Fruit fly (Drosophila melanogaster): ENCODE data around the gene CG17732.
A peak's percentile ranks its signal among the peaks of the same experiment; 100 is the strongest.

Gene CG17732

dm6 chr3L:19961805-19962204, 19.7 kb upstream of the CG17732 start:
- TF ChIP-seq jim (GFP tag; optimal IDR thresholded peaks at IDR 0.05): no peak
- TF ChIP-seq Hnf4 (GFP tag; optimal IDR thresholded peaks at IDR 0.05): no peak
- TF ChIP-seq rgr (GFP tag; optimal IDR thresholded peaks at IDR 0.05): peak; percentile 7
- TF ChIP-seq dsf (GFP tag; optimal IDR thresholded peaks at IDR 0.05; ENCODE audit: borderline replicate concordance): no peak

dm6 chr3L:19968725-19969598, 12.5 kb upstream of the CG17732 start:
- TF ChIP-seq CrebA (GFP tag; optimal IDR thresholded peaks at IDR 0.05; ENCODE audit: borderline replicate concordance) (no peak), fru (GFP tag; optimal IDR thresholded peaks at IDR 0.05) (no peak), dsf (GFP tag; optimal IDR thresholded peaks at IDR 0.05; ENCODE audit: borderline replicate concordance) (no peak), GATAd (GFP tag; optimal IDR thresholded peaks at IDR 0.05) (no peak), dl (GFP tag; optimal IDR thresholded peaks at IDR 0.05; ENCODE audit: insufficient read depth in 1 of 2, partially characterized antibody in 2 of 2) (no peak), Hnf4 (GFP tag; optimal IDR thresholded peaks at IDR 0.05) (no peak), sv (GFP tag; optimal IDR thresholded peaks at IDR 0.05) (no peak), Hr83 (GFP tag; optimal IDR thresholded peaks at IDR 0.05; ENCODE audit: poor library complexity, severe bottlenecking) (no peak), tai (GFP tag; optimal IDR thresholded peaks at IDR 0.05) (no peak), lola (GFP tag; optimal IDR thresholded peaks at IDR 0.05) (no peak), psq (GFP tag; optimal IDR thresholded peaks at IDR 0.05) (no peak), N (GFP tag; optimal IDR thresholded peaks at IDR 0.05) (no peak)

- no peak for TF ChIP-seq Hnf4 (GFP tag; optimal IDR thresholded peaks at IDR 0.05)
- TF ChIP-seq Hr83 (GFP tag; optimal IDR thresholded peaks at IDR 0.05; ENCODE audit: poor library complexity, severe bottlenecking): no peak
- TF ChIP-seq Rel (GFP tag; optimal IDR thresholded peaks at IDR 0.05): no peak
- no peak for TF ChIP-seq Rel (tag; optimal IDR thresholded peaks at IDR 0.05)
- no peak for TF ChIP-seq ey (GFP tag; optimal IDR thresholded peaks at IDR 0.05)
- TF ChIP-seq OdsH (GFP tag; optimal IDR thresholded peaks at IDR 0.05): no peak
- no peak for TF ChIP-seq Abd-B (GFP tag; optimal IDR thresholded peaks at IDR 0.05)
- no peak for TF ChIP-seq Sp1 (GFP tag; optimal IDR thresholded peaks at IDR 0.05)
- no peak for TF ChIP-seq fru (GFP tag; optimal IDR thresholded peaks at IDR 0.05)
- no peak for TF ChIP-seq psq (GFP tag; optimal IDR thresholded peaks at IDR 0.05)
- no peak for TF ChIP-seq br (GFP tag; optimal IDR thresholded peaks at IDR 0.05)
- no peak for TF ChIP-seq sv (GFP tag; optimal IDR thresholded peaks at IDR 0.05)
Measured at dm6 chr3L:19978088-19978487, 3.4 kb upstream of the CG17732 start.

DNA sequence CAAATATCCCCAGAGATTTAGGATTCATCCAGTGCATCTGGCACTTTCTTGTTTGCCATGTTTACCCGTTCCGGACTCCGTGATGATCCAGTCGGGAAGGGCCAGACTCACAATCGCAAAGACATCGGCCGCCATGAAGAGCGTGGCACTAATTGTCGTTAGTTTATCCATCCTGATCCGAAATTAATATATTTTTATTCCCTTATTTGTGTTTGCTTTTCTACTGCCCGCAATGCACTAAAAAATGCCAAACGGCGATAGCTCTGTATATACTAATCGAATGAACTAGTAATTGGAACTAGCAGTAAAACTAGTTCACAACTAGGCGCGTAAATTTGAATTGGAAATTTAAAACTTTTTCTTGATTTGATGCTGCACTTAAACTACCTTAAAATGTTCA, 1.9 kb upstream of the CG17732 start, which contains the start of gene CG14182:
Gene CG14182 (minus strand): TSS at position 221 of the 400 bp plus-strand sequence.
- TF ChIP-seq sage (GFP tag; optimal IDR thresholded peaks at IDR 0.05) (no peak), Dif (GFP tag; optimal IDR thresholded peaks at IDR 0.05; ENCODE audit: partially characterized antibody) (no peak)

DNA sequence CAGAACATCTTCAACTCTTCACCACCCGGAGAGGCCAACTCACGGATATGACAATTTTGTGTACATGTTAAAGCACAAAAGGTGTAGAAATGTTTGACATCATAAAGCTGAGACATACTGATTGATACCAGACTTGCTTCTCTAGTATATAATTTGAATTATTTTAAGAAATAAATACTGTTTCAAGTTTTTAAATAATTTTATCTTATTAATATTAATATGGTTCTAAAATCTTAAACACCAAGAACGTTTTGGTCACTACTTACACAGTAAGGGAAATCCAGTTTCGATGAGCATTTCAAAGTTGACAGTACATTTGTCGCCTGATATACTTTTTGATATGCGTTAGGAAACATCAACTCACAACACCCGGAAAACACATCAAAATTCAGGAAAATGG, 4.3 kb downstream of the CG17732 start, which contains the start of the genes hale and schuy:
Gene hale (minus strand): TSS at position 101 of the 400 bp plus-strand sequence.
Gene schuy (plus strand): TSS at position 326 of the 400 bp plus-strand sequence.
- TF ChIP-seq Hr83 (GFP tag; optimal IDR thresholded peaks at IDR 0.05; ENCODE audit: poor library complexity, severe bottlenecking): no peak
- TF ChIP-seq tai (GFP tag; optimal IDR thresholded peaks at IDR 0.05): no peak
- TF ChIP-seq Dif (GFP tag; optimal IDR thresholded peaks at IDR 0.05; ENCODE audit: partially characterized antibody): no peak

- no peak for TF ChIP-seq fru (GFP tag; optimal IDR thresholded peaks at IDR 0.05)
- TF ChIP-seq brk (GFP tag; optimal IDR thresholded peaks at IDR 0.05): no peak
- no peak for TF ChIP-seq CG9705 (GFP tag; optimal IDR thresholded peaks at IDR 0.05)
- TF ChIP-seq Abd-B (GFP tag; optimal IDR thresholded peaks at IDR 0.05): no peak
- TF ChIP-seq dsf (GFP tag; optimal IDR thresholded peaks at IDR 0.05; ENCODE audit: borderline replicate concordance): no peak
- TF ChIP-seq Sp1 (GFP tag; optimal IDR thresholded peaks at IDR 0.05): no peak
- TF ChIP-seq dmrt93B (GFP tag; optimal IDR thresholded peaks at IDR 0.05): no peak
- TF ChIP-seq N (GFP tag; optimal IDR thresholded peaks at IDR 0.05): no peak
- no peak for TF ChIP-seq Vsx2 (GFP tag; optimal IDR thresholded peaks at IDR 0.05; ENCODE audit: partially characterized antibody)
- TF ChIP-seq foxo (GFP tag; optimal IDR thresholded peaks at IDR 0.05): no peak
- no peak for TF ChIP-seq Hr78 (GFP tag; optimal IDR thresholded peaks at IDR 0.05)
- TF ChIP-seq lola (GFP tag; optimal IDR thresholded peaks at IDR 0.05): no peak
- TF ChIP-seq Dif (GFP tag; optimal IDR thresholded peaks at IDR 0.05; ENCODE audit: partially characterized antibody): no peak
- TF ChIP-seq rgr (GFP tag; optimal IDR thresholded peaks at IDR 0.05): no peak
- TF ChIP-seq Mio (GFP tag; optimal IDR thresholded peaks at IDR 0.05): no peak
- no peak for TF ChIP-seq Hnf4 (GFP tag; optimal IDR thresholded peaks at IDR 0.05)
- no peak for TF ChIP-seq Hr83 (GFP tag; optimal IDR thresholded peaks at IDR 0.05; ENCODE audit: poor library complexity, severe bottlenecking)
- no peak for TF ChIP-seq OdsH (GFP tag; optimal IDR thresholded peaks at IDR 0.05)
- no peak for TF ChIP-seq Rel (GFP tag; optimal IDR thresholded peaks at IDR 0.05)
- no peak for TF ChIP-seq Rel (tag; optimal IDR thresholded peaks at IDR 0.05)
Measured at dm6 chr3L:19988891-19989290, 7.4 kb downstream of the CG17732 start, which contains the start of gene Csas. Gene Csas (minus strand): TSS chr3L:19988991.
